Fruit fly (Drosophila melanogaster) whole organism, embryonic: ENCODE measurements around the gene CG10365.
A peak's percentile ranks its signal among the peaks of the same experiment; 100 is the strongest.

Experiments used
- ATbp ChIP-seq: fragments of 200-800 bp; sonication (Bioruptor generic); optimal IDR thresholded peaks from 2 replicates; lab custom pipeline; 2017; ENCODE audit warnings: missing biosample characterization, mild to moderate bottlenecking, missing genetic modification characterization, missing genetic modification reagents
- Awh ChIP-seq: fragments of 200-800 bp; sonication (Bioruptor generic); IDR thresholded peaks from 2 replicates; pipeline ENCODE4, ENCODE4 v1.3.6; 2022; ENCODE audit warnings: missing biosample characterization, missing genetic modification characterization
- CG1024 ChIP-seq: fragments of 200-800 bp; sonication (Bioruptor generic); IDR thresholded peaks from 2 replicates; pipeline ENCODE4 v1.3.6; 2022; ENCODE audit warnings: missing biosample characterization, missing genetic modification characterization
- CG10267 ChIP-seq: fragments of 200-800 bp; sonication (Bioruptor generic); optimal IDR thresholded peaks from 2 replicates; lab custom pipeline; 2018; ENCODE audit warnings: missing biosample characterization, mild to moderate bottlenecking, missing genetic modification characterization, moderate library complexity
- CG10274 ChIP-seq: fragments of 200-800 bp; sonication (Bioruptor generic); optimal IDR thresholded peaks from 3 replicates; lab custom pipeline; 2017; ENCODE audit warnings: missing biosample characterization, mild to moderate bottlenecking, missing genetic modification characterization
- CG10366 ChIP-seq: fragments of 200-800 bp; sonication (Bioruptor generic); IDR thresholded peaks from 2 replicates; pipeline ENCODE4 v1.3.6; 2022; ENCODE audit warnings: missing biosample characterization, missing genetic modification characterization
- CG10565 ChIP-seq: fragments of 200-800 bp; sonication (Bioruptor generic); optimal IDR thresholded peaks from 3 replicates; lab custom pipeline; 2016; ENCODE audit warnings: missing biosample characterization, mild to moderate bottlenecking, missing genetic modification characterization
- CG11504 ChIP-seq: fragments of 200-800 bp; sonication (Bioruptor generic); optimal IDR thresholded peaks from 3 replicates; lab custom pipeline; 2019; ENCODE audit warnings: missing biosample characterization, mild to moderate bottlenecking, missing genetic modification characterization, moderate library complexity
- CG14441 ChIP-seq: fragments of 200-800 bp; sonication (Bioruptor generic); IDR thresholded peaks from 2 replicates; pipeline ENCODE4 v1.3.6; 2022; ENCODE audit warnings: missing biosample characterization, missing genetic modification characterization
- CG15696 ChIP-seq: fragments of 200-800 bp; sonication (Bioruptor generic); optimal IDR thresholded peaks from 2 replicates; lab custom pipeline; 2019; ENCODE audit warnings: missing biosample characterization, mild to moderate bottlenecking, missing genetic modification characterization, moderate library complexity
- CG16863 ChIP-seq: fragments of 200-800 bp; sonication (Bioruptor generic); optimal IDR thresholded peaks from 3 replicates; lab custom pipeline; 2016; ENCODE audit warnings: missing biosample characterization, missing genetic modification characterization
- CG31365 ChIP-seq: fragments of 200-800 bp; sonication (Bioruptor generic); optimal IDR thresholded peaks from 2 replicates; lab custom pipeline; 2018; ENCODE audit warnings: missing biosample characterization, mild to moderate bottlenecking, missing genetic modification characterization
- CG32532 ChIP-seq: fragments of 200-800 bp; sonication (Bioruptor generic); IDR thresholded peaks from 2 replicates; pipeline ENCODE4 v1.3.6; 2022; ENCODE audit warnings: missing biosample characterization, missing genetic modification characterization
- CG32772 ChIP-seq: fragments of 200-800 bp; sonication (Bioruptor generic); IDR thresholded peaks from 2 replicates; pipeline ENCODE4 v1.3.6; 2022; ENCODE audit warnings: missing biosample characterization, missing genetic modification characterization
- CG43689 ChIP-seq: fragments of 200-800 bp; sonication (Bioruptor generic); IDR thresholded peaks from 2 replicates; pipeline ENCODE4 v1.3.6; 2022; ENCODE audit warnings: missing biosample characterization, missing genetic modification characterization
- CG9797 ChIP-seq: fragments of 200-800 bp; sonication (Bioruptor generic); optimal IDR thresholded peaks from 3 replicates; lab custom pipeline; 2018; ENCODE audit warnings: missing biosample characterization, mild to moderate bottlenecking, missing genetic modification characterization
- Dll ChIP-seq: fragments of 200-800 bp; sonication (Bioruptor generic); IDR thresholded peaks from 4 replicates; pipeline ENCODE4 v1.3.6; 2022; ENCODE audit warnings: missing biosample characterization, missing genetic modification characterization; ENCODE audit not compliant: partially characterized antibody
- Doc3 ChIP-seq: fragments of 200-800 bp; sonication (Bioruptor generic); IDR thresholded peaks from 3 replicates; pipeline ENCODE4 v1.3.6; 2022; ENCODE audit warnings: missing biosample characterization, missing genetic modification characterization; ENCODE audit not compliant: partially characterized antibody
- HHEX ChIP-seq: fragments of 200-800 bp; sonication (Bioruptor generic); optimal IDR thresholded peaks from 3 replicates; lab custom pipeline; 2017; ENCODE audit warnings: missing biosample characterization, mild to moderate bottlenecking, missing genetic modification characterization, missing genetic modification reagents
- Mes4 ChIP-seq: fragments of 200-800 bp; sonication (Bioruptor generic); optimal IDR thresholded peaks from 2 replicates; lab custom pipeline; 2016; ENCODE audit warnings: missing biosample characterization, missing genetic modification characterization
- NC2α ChIP-seq: fragments of 200-800 bp; sonication (Bioruptor generic); optimal IDR thresholded peaks from 2 replicates; lab custom pipeline; 2016; ENCODE audit warnings: missing biosample characterization, missing genetic modification characterization
- Poxn ChIP-seq: fragments of 200-800 bp; sonication (Bioruptor generic); IDR thresholded peaks from 2 replicates; pipeline ENCODE4 v1.3.6; 2022; ENCODE audit warnings: missing biosample characterization, missing genetic modification characterization
- Ptx1 ChIP-seq: fragments of 200-800 bp; sonication (Bioruptor generic); IDR thresholded peaks from 2 replicates; pipeline ENCODE4 v1.3.6; 2022; ENCODE audit warnings: missing biosample characterization, missing genetic modification characterization
- Six4 ChIP-seq: fragments of 200-800 bp; sonication (Bioruptor generic); optimal IDR thresholded peaks from 2 replicates; lab custom pipeline; 2016; ENCODE audit warnings: missing biosample characterization, missing genetic modification characterization
- ase ChIP-seq: fragments of 200-800 bp; sonication (Bioruptor generic); IDR thresholded peaks from 3 replicates; pipeline ENCODE4 v1.3.6; 2022; ENCODE audit warnings: missing biosample characterization, missing genetic modification characterization
- crol ChIP-seq: fragments of 200-800 bp; sonication (Bioruptor generic); IDR thresholded peaks from 2 replicates; pipeline ENCODE4 v1.3.6; 2022; ENCODE audit warnings: missing biosample characterization, missing genetic modification characterization
- crp ChIP-seq, 2 experiments: fragments of 200-800 bp; sonication (Bioruptor generic); optimal IDR thresholded peaks; 2 replicates in 1 of 2; 3 replicates in 1 of 2; lab custom pipeline; 2017; ENCODE audit warnings: missing biosample characterization in 2 of 2, missing genetic modification characterization in 2 of 2, mild to moderate bottlenecking in 1 of 2, moderate library complexity in 1 of 2
- dati ChIP-seq: fragments of 200-800 bp; sonication (Bioruptor generic); IDR thresholded peaks from 2 replicates; pipeline ENCODE4 v1.3.6; 2022; ENCODE audit warnings: missing biosample characterization, missing genetic modification characterization
- dm ChIP-seq: fragments of 200-800 bp; sonication (Bioruptor generic); optimal IDR thresholded peaks from 3 replicates; lab custom pipeline; 2016; ENCODE audit warnings: missing biosample characterization, missing genetic modification characterization
- gsb ChIP-seq: fragments of 200-800 bp; sonication (Bioruptor generic); IDR thresholded peaks from 2 replicates; pipeline ENCODE4 v1.3.6; 2022; ENCODE audit warnings: missing biosample characterization, missing genetic modification characterization
- gt ChIP-seq: fragments of 200-800 bp; sonication (Bioruptor generic); IDR thresholded peaks from 2 replicates; pipeline ENCODE4 v1.3.6; 2022; ENCODE audit warnings: missing biosample characterization, missing genetic modification characterization
- her ChIP-seq: fragments of 200-800 bp; sonication (Bioruptor generic); optimal IDR thresholded peaks from 2 replicates; lab custom pipeline; 2016; ENCODE audit warnings: missing biosample characterization, missing genetic modification characterization
- hth ChIP-seq: fragments of >200 bp; optimal IDR thresholded peaks from 2 replicates; lab custom pipeline; 2017; ENCODE audit warnings: inconsistent platforms
- kah ChIP-seq: fragments of 200-800 bp; sonication (Bioruptor generic); optimal IDR thresholded peaks from 2 replicates; lab custom pipeline; 2018; ENCODE audit warnings: missing biosample characterization, mild to moderate bottlenecking, missing genetic modification characterization
- mirr ChIP-seq: fragments of 200-800 bp; sonication (Bioruptor generic); optimal IDR thresholded peaks from 3 replicates; lab custom pipeline; 2018; ENCODE audit warnings: missing biosample characterization, mild to moderate bottlenecking, missing genetic modification characterization
- pb ChIP-seq: fragments of 200-800 bp; sonication (Bioruptor generic); optimal IDR thresholded peaks from 3 replicates; lab custom pipeline; 2016; ENCODE audit warnings: missing biosample characterization, missing genetic modification characterization
- row ChIP-seq: fragments of 200-800 bp; sonication (Bioruptor generic); IDR thresholded peaks from 3 replicates; pipeline ENCODE4 v1.3.6; 2022; ENCODE audit warnings: missing biosample characterization, missing genetic modification characterization
- slou ChIP-seq: fragments of 200-800 bp; sonication (Bioruptor generic); optimal IDR thresholded peaks from 3 replicates; lab custom pipeline; 2016; ENCODE audit warnings: missing biosample characterization, missing genetic modification characterization
- ssp ChIP-seq: fragments of 200-800 bp; sonication (Bioruptor generic); IDR thresholded peaks from 2 replicates; pipeline ENCODE4 v1.3.6; 2022; ENCODE audit warnings: missing biosample characterization, missing genetic modification characterization
- tio ChIP-seq: fragments of 200-800 bp; sonication (Bioruptor generic); optimal IDR thresholded peaks from 2 replicates; lab custom pipeline; 2017; ENCODE audit warnings: missing biosample characterization, missing genetic modification characterization, inconsistent platforms
- usp ChIP-seq: fragments of >200 bp; optimal IDR thresholded peaks from 2 replicates; lab custom pipeline; 2017; ENCODE audit warnings: missing biosample characterization, missing genetic modification characterization
- zfh1 ChIP-seq: fragments of 200-800 bp; sonication (Bioruptor generic); IDR thresholded peaks from 3 replicates; pipeline ENCODE4 v1.3.6; 2022; ENCODE audit warnings: missing biosample characterization, missing genetic modification characterization

Gene CG10365

DNA sequence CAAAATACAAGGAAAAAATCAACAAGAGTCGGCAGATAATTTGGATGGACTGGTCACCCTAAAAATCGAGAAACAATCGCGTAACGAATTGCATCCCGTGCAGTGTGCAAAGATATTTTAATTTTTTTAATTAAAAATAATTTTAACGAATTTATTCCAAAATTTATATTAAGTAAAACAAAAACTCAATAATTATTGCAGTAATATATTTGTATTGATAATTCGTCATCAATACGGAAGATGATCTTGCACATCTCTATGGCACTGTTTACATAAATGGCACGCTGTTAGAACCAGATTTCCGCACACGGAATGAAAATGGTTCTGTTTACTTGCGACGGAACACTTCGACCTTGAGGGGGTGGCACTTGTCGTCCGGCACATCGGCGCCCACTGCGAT is 49.7 kb downstream of the CG10365 start, which contains the start of gene tst (continued):
- TF ChIP-seq crp (GFP tag; optimal IDR thresholded peaks at IDR 0.05; lab: Kevin White, UChicago) (peak in 1 of 2 experiments; percentile 33), HHEX (GFP tag; lab: Kevin White, UChicago) (peak; percentile 90), CG32532 (GFP tag; lab: Robert Waterston, UW) (peak; percentile 98), hth (lab: Kevin White, UChicago) (no peak), CG10267 (tag; lab: Kevin White, UChicago) (peak; percentile 89), dati (GFP tag; lab: Robert Waterston, UW) (peak; percentile 78), Dll (GFP tag; lab: Robert Waterston, UW) (peak; percentile 71; the same call in 3 of the 4 replicates), CG16863 (GFP tag; lab: Kevin White, UChicago) (peak; percentile 24), Awh (GFP tag; lab: Robert Waterston, UW) (peak; percentile 91), her (GFP tag; lab: Kevin White, UChicago) (no peak), pb (GFP tag; lab: Kevin White, UChicago) (no peak), ase (GFP tag; lab: Robert Waterston, UW) (peak; percentile 96), CG9797 (GFP tag; lab: Kevin White, UChicago) (peak; percentile 46), CG11504 (peak; percentile 92), row (peak; percentile 99), CG10565 (GFP tag; lab: Kevin White, UChicago) (peak; percentile 20), ssp (GFP tag; lab: Robert Waterston, UW) (peak; percentile 93), kah (GFP tag; lab: Kevin White, UChicago) (peak; percentile 60), CG15696 (peak; percentile 90), usp (GFP tag; lab: Kevin White, UChicago) (no peak), CG10274 (GFP tag; lab: Kevin White, UChicago) (peak; percentile 40), CG31365 (tag; lab: Kevin White, UChicago) (peak; percentile 19), Doc3 (GFP tag; lab: Robert Waterston, UW) (peak; percentile 28; the same call in 1 of the 3 replicates), Poxn (GFP tag; lab: Robert Waterston, UW) (peak; percentile 80), CG32772 (peak; percentile 99), gt (peak; percentile 89), Mes4 (peak; percentile 7), dm (no peak), slou (GFP tag; lab: Kevin White, UChicago) (peak; percentile 73), Six4 (GFP tag; lab: Kevin White, UChicago) (peak; percentile 81), tio (no peak), zfh1 (GFP tag; lab: Robert Waterston, UW) (peak; percentile 98), NC2α (GFP tag; lab: Kevin White, UChicago) (no peak), CG1024 (peak; percentile 86), mirr (peak; percentile 21), gsb (GFP tag; lab: Robert Waterston, UW) (peak; percentile 90), crol (GFP tag; lab: Robert Waterston, UW) (peak; percentile 53), Ptx1 (GFP tag; lab: Robert Waterston, UW) (peak; percentile 99), ATbp (peak; percentile 85), CG10366 (peak; percentile 96), CG14441 (peak; percentile 98), CG43689 (GFP tag; lab: Robert Waterston, UW) (peak; percentile 88)
